Fruit fly (Drosophila melanogaster) whole organism, prepupa: ENCODE data around the gene ppk10.
A peak's percentile ranks its signal among the peaks of the same experiment; 100 is the strongest.

ENCODE experiments used
- Blimp-1 ChIP-seq: fragments of 200-800 bp; sonication (Bioruptor generic); optimal IDR thresholded peaks from 3 replicates; lab custom pipeline; 2017; ENCODE audit warnings: missing biosample characterization, missing genetic modification characterization, mild to moderate bottlenecking, moderate library complexity, missing genetic modification reagents
- CG10669 ChIP-seq: fragments of 200-800 bp; sonication (Bioruptor generic); optimal IDR thresholded peaks from 3 replicates; lab custom pipeline; 2018; ENCODE audit warnings: missing biosample characterization, mild to moderate bottlenecking, missing genetic modification characterization, moderate library complexity
- CG11294 ChIP-seq: fragments of 200-800 bp; sonication (Bioruptor generic); IDR thresholded peaks from 2 replicates; pipeline ENCODE4 v1.3.6; 2022; ENCODE audit warnings: missing biosample characterization, missing genetic modification characterization
- CG11762 ChIP-seq: fragments of 200-800 bp; sonication (Bioruptor generic); optimal IDR thresholded peaks from 3 replicates; lab custom pipeline; 2016; ENCODE audit warnings: missing biosample characterization, missing genetic modification characterization; ENCODE audit not compliant: insufficient read depth
- CG1621 ChIP-seq: fragments of 200-800 bp; sonication (Bioruptor generic); optimal IDR thresholded peaks from 3 replicates; lab custom pipeline; 2018; ENCODE audit warnings: missing biosample characterization, mild to moderate bottlenecking, missing genetic modification characterization
- CG3032 ChIP-seq: fragments of 200-800 bp; optimal IDR thresholded peaks from 2 replicates; lab custom pipeline; 2019; ENCODE audit warnings: missing biosample characterization, mild to moderate bottlenecking, missing genetic modification characterization, moderate library complexity
- CG31627 ChIP-seq: fragments of 200-800 bp; sonication (Bioruptor generic); optimal IDR thresholded peaks from 3 replicates; lab custom pipeline; 2016; ENCODE audit warnings: missing biosample characterization, missing genetic modification characterization
- CG32006 ChIP-seq: fragments of 200-800 bp; sonication (Bioruptor generic); optimal IDR thresholded peaks from 3 replicates; lab custom pipeline; 2017; ENCODE audit warnings: missing biosample characterization, mild to moderate bottlenecking, missing genetic modification characterization
- CG34406 ChIP-seq: fragments of 200-800 bp; sonication (Bioruptor generic); optimal IDR thresholded peaks from 3 replicates; lab custom pipeline; 2016; ENCODE audit warnings: missing biosample characterization, missing genetic modification characterization
- CG6276 ChIP-seq: fragments of 200-800 bp; sonication (Bioruptor generic); optimal IDR thresholded peaks from 2 replicates; lab custom pipeline; 2017; ENCODE audit warnings: missing biosample characterization, mild to moderate bottlenecking, missing genetic modification characterization
- CG6854 ChIP-seq: fragments of 200-800 bp; sonication (Bioruptor generic); optimal IDR thresholded peaks from 2 replicates; lab custom pipeline; 2017; ENCODE audit warnings: missing biosample characterization, mild to moderate bottlenecking, missing genetic modification characterization
- CG7368 ChIP-seq: fragments of 200-800 bp; sonication (Bioruptor generic); optimal IDR thresholded peaks from 3 replicates; lab custom pipeline; 2016; ENCODE audit warnings: missing biosample characterization, missing genetic modification characterization
- CG8119 ChIP-seq: fragments of 200-800 bp; sonication (Bioruptor generic); IDR thresholded peaks from 3 replicates; pipeline ENCODE4 v1.3.6; 2022; ENCODE audit warnings: missing biosample characterization, missing genetic modification characterization
- CG8632 ChIP-seq: fragments of 200-800 bp; sonication (Bioruptor generic); optimal IDR thresholded peaks from 3 replicates; lab custom pipeline; 2016; ENCODE audit warnings: missing biosample characterization, missing genetic modification characterization
- CG9139 ChIP-seq: fragments of 200-800 bp; sonication (Bioruptor generic); optimal IDR thresholded peaks from 3 replicates; lab custom pipeline; 2017; ENCODE audit warnings: missing biosample characterization, mild to moderate bottlenecking, missing genetic modification characterization
- Eip75B ChIP-seq: fragments of 200-800 bp; sonication (Bioruptor generic); optimal IDR thresholded peaks from 3 replicates; lab custom pipeline; 2016; ENCODE audit warnings: missing biosample characterization, missing genetic modification characterization
- Eip78C ChIP-seq: fragments of 200-800 bp; sonication (Bioruptor generic); peaks from one replicate; lab custom pipeline; 2016; ENCODE audit warnings: missing biosample characterization, missing genetic modification characterization
- Eip93F ChIP-seq: fragments of 200-800 bp; sonication (Bioruptor generic); optimal IDR thresholded peaks from 2 replicates; lab custom pipeline; 2016; ENCODE audit warnings: missing biosample characterization, mild to moderate bottlenecking, missing genetic modification characterization
- Ets21C ChIP-seq: fragments of 200-800 bp; sonication (Bioruptor generic); optimal IDR thresholded peaks from 3 replicates; lab custom pipeline; 2016; ENCODE audit warnings: missing biosample characterization, missing genetic modification characterization
- Ets96B ChIP-seq: fragments of 200-800 bp; optimal IDR thresholded peaks from 2 replicates; lab custom pipeline; 2019; ENCODE audit warnings: missing biosample characterization, mild to moderate bottlenecking, missing genetic modification characterization, moderate library complexity
- Gug ChIP-seq: fragments of 200-800 bp; sonication (Bioruptor generic); IDR thresholded peaks from 2 replicates; pipeline ENCODE4 v1.3.6; 2022; ENCODE audit warnings: missing biosample characterization, missing genetic modification characterization
- Hr38 ChIP-seq: sonication (Bioruptor generic); optimal IDR thresholded peaks from 2 replicates; lab custom pipeline; 2016; ENCODE audit warnings: missing biosample characterization, missing genetic modification characterization
- Hr39 ChIP-seq: fragments of 200-800 bp; sonication (Bioruptor generic); optimal IDR thresholded peaks from 2 replicates; lab custom pipeline; 2016; ENCODE audit warnings: missing biosample characterization, missing genetic modification characterization
- Met ChIP-seq: fragments of 200-800 bp; sonication (Bioruptor generic); optimal IDR thresholded peaks from 3 replicates; lab custom pipeline; 2016; ENCODE audit warnings: missing biosample characterization, missing genetic modification characterization
- Sox102F ChIP-seq: fragments of 200-800 bp; sonication (Bioruptor generic); optimal IDR thresholded peaks from 2 replicates; lab custom pipeline; 2016; ENCODE audit warnings: missing biosample characterization, mild to moderate bottlenecking, missing genetic modification characterization
- Sox14 ChIP-seq: fragments of 200-800 bp; sonication (Bioruptor generic); optimal IDR thresholded peaks from 3 replicates; lab custom pipeline; 2016; ENCODE audit warnings: missing biosample characterization, missing genetic modification characterization
- Sox15 ChIP-seq: fragments of 200-800 bp; sonication (Bioruptor generic); optimal IDR thresholded peaks from 3 replicates; lab custom pipeline; 2016; ENCODE audit warnings: missing biosample characterization, missing genetic modification characterization
- achi ChIP-seq: fragments of 200-800 bp; sonication (Bioruptor generic); optimal IDR thresholded peaks from 3 replicates; lab custom pipeline; 2016; ENCODE audit warnings: missing biosample characterization, missing genetic modification characterization
- acj6 ChIP-seq: fragments of 200-800 bp; sonication (Bioruptor generic); optimal IDR thresholded peaks from 3 replicates; lab custom pipeline; 2016; ENCODE audit warnings: missing biosample characterization, missing genetic modification characterization
- cyc ChIP-seq: fragments of 200-800 bp; sonication (Bioruptor generic); optimal IDR thresholded peaks from 3 replicates; lab custom pipeline; 2016; ENCODE audit warnings: missing biosample characterization, missing genetic modification characterization
- dac ChIP-seq: fragments of 200-800 bp; sonication (Bioruptor generic); optimal IDR thresholded peaks from 2 replicates; lab custom pipeline; 2017; ENCODE audit warnings: missing biosample characterization, mild to moderate bottlenecking, missing genetic modification characterization
- dsx ChIP-seq: fragments of 200-800 bp; optimal IDR thresholded peaks from 3 replicates; lab custom pipeline; 2019; ENCODE audit warnings: missing biosample characterization, mild to moderate bottlenecking, missing genetic modification characterization, moderate library complexity; ENCODE audit not compliant: poor library complexity, severe bottlenecking
- eg ChIP-seq: fragments of 200-800 bp; sonication (Bioruptor generic); IDR thresholded peaks from 3 replicates; pipeline ENCODE4 v1.3.6; 2022; ENCODE audit warnings: missing biosample characterization, missing genetic modification characterization
- fd59A ChIP-seq: fragments of 200-800 bp; sonication (Bioruptor generic); optimal IDR thresholded peaks from 2 replicates; lab custom pipeline; 2017; ENCODE audit warnings: missing biosample characterization, mild to moderate bottlenecking, missing genetic modification characterization, missing genetic modification reagents
- fkh ChIP-seq: fragments of 200-800 bp; sonication (Bioruptor generic); optimal IDR thresholded peaks from 3 replicates; lab custom pipeline; 2017; ENCODE audit warnings: missing biosample characterization, mild to moderate bottlenecking, missing genetic modification characterization, moderate library complexity
- net ChIP-seq: fragments of 200-800 bp; sonication (Bioruptor generic); optimal IDR thresholded peaks from 3 replicates; lab custom pipeline; 2016; ENCODE audit warnings: missing biosample characterization, missing genetic modification characterization
- salr ChIP-seq, 2 experiments: fragments of 200-800 bp; sonication (Bioruptor generic); optimal IDR thresholded peaks; 3 replicates each; lab custom pipeline; 2016 to 2018; ENCODE audit warnings: missing biosample characterization in 2 of 2, missing genetic modification characterization in 2 of 2, mild to moderate bottlenecking in 1 of 2
- spab ChIP-seq: fragments of 200-800 bp; sonication (Bioruptor generic); optimal IDR thresholded peaks from 2 replicates; lab custom pipeline; 2017; ENCODE audit warnings: missing biosample characterization, mild to moderate bottlenecking, missing genetic modification characterization, missing genetic modification reagents
- svp ChIP-seq: fragments of 200-800 bp; sonication (Bioruptor generic); peaks from one replicate; lab custom pipeline; 2016; ENCODE audit warnings: missing biosample characterization, missing genetic modification characterization
- topi ChIP-seq: fragments of 200-800 bp; sonication (Bioruptor generic); optimal IDR thresholded peaks from 3 replicates; lab custom pipeline; 2016; ENCODE audit warnings: missing biosample characterization, missing genetic modification characterization
- vri ChIP-seq: fragments of 200-800 bp; sonication (Bioruptor generic); optimal IDR thresholded peaks from 3 replicates; lab custom pipeline; 2016; ENCODE audit warnings: missing biosample characterization, mild to moderate bottlenecking, missing genetic modification characterization

ppk10 gene

dm6 chr2L:10474268-10474678 lies 22.1 kb upstream of the ppk10 start, which contains the start of gene RluA-1 (continued):
- peak; percentile 96 for TF ChIP-seq achi (GFP tag; lab: Kevin White, UChicago)
- peak; percentile 79 for TF ChIP-seq CG6854 (GFP tag; lab: Kevin White, UChicago)
- peak; percentile 85 for TF ChIP-seq Met (GFP tag; lab: Kevin White, UChicago)
- peak; percentile 99 for TF ChIP-seq CG8119
- TF ChIP-seq Sox15 (GFP tag; lab: Kevin White, UChicago): peak; percentile 92
- TF ChIP-seq dsx (GFP tag; lab: Kevin White, UChicago): peak; percentile 96
- TF ChIP-seq CG7368 (GFP tag; lab: Kevin White, UChicago): peak; percentile 94
- peak; percentile 99 for TF ChIP-seq CG32006
- TF ChIP-seq CG6276 (GFP tag; lab: Kevin White, UChicago): peak; percentile 99
- peak; percentile 97 for TF ChIP-seq acj6 (GFP tag; lab: Kevin White, UChicago)
- peak; percentile 99 for TF ChIP-seq Gug

- TF ChIP-seq Sox14 (GFP tag; lab: Kevin White, UChicago) (no peak), fkh (peak; percentile 69)
- TF ChIP-seq, all 60 proteins: peak for 1
These were observed 20.1 kb upstream of the ppk10 start for dm6 chr2L:10472257-10472656.

dm6 chr2L:10470211-10470610 lies 18.0 kb upstream of the ppk10 start:
- TF ChIP-seq CG3032 (no peak), dsx (GFP tag; lab: Kevin White, UChicago) (peak; percentile 36), Eip78C (peak; percentile 16)

dm6 chr2L:10468978-10469377 lies 16.8 kb upstream of the ppk10 start:
- TF ChIP-seq Sox14 (GFP tag; lab: Kevin White, UChicago): no peak

- TF ChIP-seq Gug: no peak
- TF ChIP-seq Hr39: peak; percentile 4
- no peak for TF ChIP-seq vri (GFP tag; lab: Kevin White, UChicago)
- no peak for TF ChIP-seq Blimp-1 (GFP tag; lab: Kevin White, UChicago)
- TF ChIP-seq CG11294 (GFP tag; lab: Robert Waterston, UW): 0 out of 2 replicates have a peak, but pooled peaks have one; percentile 13
- peak; percentile 14 for TF ChIP-seq CG31627
- TF ChIP-seq Eip93F (GFP tag; lab: Kevin White, UChicago): no peak
- TF ChIP-seq Eip75B (GFP tag; lab: Kevin White, UChicago): peak; percentile 5
- TF ChIP-seq CG1621: no peak
- no peak for TF ChIP-seq CG9139 (GFP tag; lab: Kevin White, UChicago)
- no peak for TF ChIP-seq dsx (GFP tag; lab: Kevin White, UChicago)
- TF ChIP-seq CG10669 (GFP tag; lab: Kevin White, UChicago): peak; percentile 75
- peak; percentile 27 for TF ChIP-seq fd59A
- TF ChIP-seq CG8632 (GFP tag; lab: Kevin White, UChicago): peak; percentile 30
- TF ChIP-seq CG6276 (GFP tag; lab: Kevin White, UChicago): peak; percentile 10
- peak in 1 of 2 experiments; percentile 30 for TF ChIP-seq salr (GFP tag; optimal IDR thresholded peaks at IDR 0.05; lab: Kevin White, UChicago)
- TF ChIP-seq CG11762 (GFP tag; lab: Kevin White, UChicago): peak; percentile 30
- no peak for TF ChIP-seq Hr38 (GFP tag; lab: Kevin White, UChicago)
- peak; percentile 69 for TF ChIP-seq Ets96B (tag; lab: Kevin White, UChicago)
- peak; percentile 52 for TF ChIP-seq acj6 (GFP tag; lab: Kevin White, UChicago)
- peak; percentile 37 for TF ChIP-seq CG7368 (GFP tag; lab: Kevin White, UChicago)
- peak; percentile 44 for TF ChIP-seq net (GFP tag; lab: Kevin White, UChicago)
- no peak for TF ChIP-seq Ets21C
- no peak for TF ChIP-seq CG6854 (GFP tag; lab: Kevin White, UChicago)
- TF ChIP-seq CG32006: peak; percentile 67
- TF ChIP-seq Sox15 (GFP tag; lab: Kevin White, UChicago): peak; percentile 25
- TF ChIP-seq CG3032: peak; percentile 60
- TF ChIP-seq achi (GFP tag; lab: Kevin White, UChicago): peak; percentile 54
- no peak; the same call in 2 of the 3 replicates for TF ChIP-seq eg (GFP tag; lab: Robert Waterston, UW)
- peak; percentile 89 for TF ChIP-seq svp (GFP tag; lab: Kevin White, UChicago)
- TF ChIP-seq CG34406 (GFP tag; lab: Kevin White, UChicago): peak; percentile 46
- TF ChIP-seq dac (GFP tag; lab: Kevin White, UChicago): no peak
- TF ChIP-seq cyc (GFP tag; lab: Kevin White, UChicago): peak; percentile 38
- TF ChIP-seq spab (GFP tag; lab: Kevin White, UChicago): peak; percentile 55
- TF ChIP-seq topi (GFP tag; lab: Kevin White, UChicago): peak; percentile 17
- TF ChIP-seq Sox102F (GFP tag; lab: Kevin White, UChicago): peak; percentile 42
- TF ChIP-seq Eip78C: peak; percentile 81
These were observed 16.2 kb upstream of the ppk10 start for dm6 chr2L:10468388-10468787.
